Worm (Caenorhabditis elegans) whole organism, late embryonic: ENCODE results near the gene ddn-2.

Source experiments
- ahr-1 ChIP-seq: sonication (generic microtip); optimal IDR thresholded peaks from 2 replicates; lab custom pipeline; 2016; ENCODE audit warnings: missing genetic modification characterization, missing compliant biosample characterization
- dve-1 ChIP-seq: sonication (generic microtip); optimal IDR thresholded peaks from 2 replicates; lab custom pipeline; 2017; ENCODE audit warnings: antibody characterized with exemption, mild to moderate bottlenecking, missing genetic modification characterization, missing compliant biosample characterization
- fkh-10 ChIP-seq: fragments of 150-350 bp; optimal IDR thresholded peaks from 2 replicates; lab custom pipeline; 2014; ENCODE audit warnings: missing biosample characterization, missing genetic modification reagents, missing genetic modification characterization
- fkh-6 ChIP-seq: sonication (generic microtip); optimal IDR thresholded peaks from 2 replicates; lab custom pipeline; 2016; ENCODE audit warnings: missing genetic modification characterization, missing compliant biosample characterization
- hlh-13 ChIP-seq: fragments of 200-800 bp; sonication (Bioruptor generic); optimal IDR thresholded peaks from 2 replicates; lab custom pipeline; 2018; ENCODE audit warnings: mild to moderate bottlenecking, missing genetic modification characterization, missing compliant biosample characterization
- hlh-30 ChIP-seq: sonication (generic microtip); optimal IDR thresholded peaks from 2 replicates; lab custom pipeline; 2017; ENCODE audit warnings: antibody characterized with exemption, missing genetic modification characterization, missing compliant biosample characterization; ENCODE audit not compliant: insufficient read depth
- rnt-1 ChIP-seq: sonication (generic microtip); optimal IDR thresholded peaks from 2 replicates; lab custom pipeline; 2016; ENCODE audit warnings: missing genetic modification characterization, missing compliant biosample characterization

ce11 chrII:12953297-12953696 lies 44.4 kb downstream of the ddn-2 start:
- TF ChIP-seq fkh-6 = no peak
- no peak for TF ChIP-seq dve-1 (tag; lab: Kevin White, UChicago)
- TF ChIP-seq fkh-10 (GFP tag; lab: Kevin White, UChicago) = no peak
- no peak for TF ChIP-seq hlh-13 (GFP tag; lab: Kevin White, UChicago)
- no peak for TF ChIP-seq hlh-30 (tag; lab: Kevin White, UChicago)
- peak; percentile 43 for TF ChIP-seq rnt-1 (tag; lab: Kevin White, UChicago)
- no peak for TF ChIP-seq ahr-1
